Worm (Caenorhabditis elegans) whole organism, young adult: ENCODE results near the gene F47B7.4.

Source experiments
- D2030.7 ChIP-seq: fragments of 200-800 bp; sonication (Bioruptor generic); IDR thresholded peaks from 2 replicates; pipeline ENCODE4 v1.3.6; 2022; ENCODE audit warnings: missing genetic modification reagents, missing genetic modification characterization, missing compliant biosample characterization
- F10E7.11 ChIP-seq: sonication (generic microtip); optimal IDR thresholded peaks from 2 replicates; lab custom pipeline; 2017; ENCODE audit warnings: mild to moderate bottlenecking, missing genetic modification characterization, moderate library complexity, missing compliant biosample characterization
- F49E8.2 ChIP-seq: sonication (generic microtip); optimal IDR thresholded peaks from 3 replicates; lab custom pipeline; 2017; ENCODE audit warnings: missing genetic modification characterization, mild to moderate bottlenecking, missing compliant biosample characterization, antibody characterized with exemption, moderate library complexity; ENCODE audit not compliant: insufficient read depth
- F52B5.7 ChIP-seq: sonication (generic microtip); optimal IDR thresholded peaks from 2 replicates; lab custom pipeline; 2016; ENCODE audit warnings: mild to moderate bottlenecking, missing genetic modification characterization, missing compliant biosample characterization
- F55B11.4 ChIP-seq: sonication (generic microtip); optimal IDR thresholded peaks from 2 replicates; lab custom pipeline; 2016; ENCODE audit warnings: missing compliant biosample characterization, missing genetic modification characterization, borderline replicate concordance; ENCODE audit not compliant: insufficient read depth
- F57A8.1 ChIP-seq: fragments of 200-800 bp; sonication (Bioruptor generic); optimal IDR thresholded peaks from 2 replicates; lab custom pipeline; 2018; ENCODE audit warnings: mild to moderate bottlenecking, missing genetic modification characterization, moderate library complexity, missing compliant biosample characterization
- F57C9.4 ChIP-seq: sonication (generic microtip); optimal IDR thresholded peaks from 2 replicates; lab custom pipeline; 2017; ENCODE audit warnings: mild to moderate bottlenecking, missing genetic modification characterization, missing compliant biosample characterization
- T07F8.4 ChIP-seq: sonication (generic microtip); optimal IDR thresholded peaks from 2 replicates; lab custom pipeline; 2016; ENCODE audit warnings: mild to moderate bottlenecking, missing genetic modification characterization, moderate library complexity, missing compliant biosample characterization
- T26A5.8 ChIP-seq: sonication (generic microtip); optimal IDR thresholded peaks from 2 replicates; lab custom pipeline; 2016; ENCODE audit warnings: missing genetic modification characterization, missing compliant biosample characterization
- ama-1 ChIP-seq, 3 experiments: fragments of 150-350 bp in 1 of 3; sonication (generic microtip) in 2 of 3; optimal IDR thresholded peaks; 2 replicates each; lab custom pipeline; 2014 to 2018; ENCODE audit warnings: missing biosample characterization in 2 of 3, missing genetic modification characterization in 2 of 3, missing genetic modification reagents in 2 of 3
- attf-6 ChIP-seq: fragments of 200-800 bp; sonication (Bioruptor generic); IDR thresholded peaks from 2 replicates; pipeline ENCODE4 v1.3.6; 2022; ENCODE audit warnings: missing genetic modification reagents, missing genetic modification characterization, missing compliant biosample characterization
- bed-2 ChIP-seq: fragments of 200-800 bp; sonication (Bioruptor generic); IDR thresholded peaks from 2 replicates; pipeline ENCODE4 v1.3.6; 2022; ENCODE audit warnings: missing genetic modification reagents, missing genetic modification characterization, missing compliant biosample characterization
- cebp-1 ChIP-seq, 2 experiments: fragments of 200-800 bp in 1 of 2; sonication (Bioruptor generic) in 1 of 2; sonication (generic microtip) in 1 of 2; IDR thresholded peaks in 1 of 2; optimal IDR thresholded peaks in 1 of 2; 2 replicates each; pipeline versions ENCODE4 v1.3.6 to Lab custom; 2017 to 2022; ENCODE audit warnings: missing compliant biosample characterization in 2 of 2, missing genetic modification characterization in 2 of 2, mild to moderate bottlenecking in 1 of 2, missing genetic modification reagents in 1 of 2, moderate library complexity in 1 of 2
- ceh-27 ChIP-seq: fragments of 200-800 bp; sonication (Bioruptor generic); optimal IDR thresholded peaks from 2 replicates; lab custom pipeline; 2018; ENCODE audit warnings: mild to moderate bottlenecking, missing genetic modification characterization, moderate library complexity, missing compliant biosample characterization
- ceh-58 ChIP-seq: fragments of 200-800 bp; sonication (Bioruptor generic); IDR thresholded peaks from 2 replicates; pipeline ENCODE4 v1.3.6; 2022; ENCODE audit warnings: missing genetic modification characterization, missing compliant biosample characterization
- chd-7 ChIP-seq: sonication (generic microtip); optimal IDR thresholded peaks from 2 replicates; lab custom pipeline; 2016; ENCODE audit warnings: mild to moderate bottlenecking, missing genetic modification characterization, moderate library complexity, missing compliant biosample characterization
- efl-1 ChIP-seq: fragments of 150-350 bp; optimal IDR thresholded peaks from 2 replicates; lab custom pipeline; 2014; ENCODE audit warnings: missing biosample characterization, missing genetic modification reagents, missing genetic modification characterization
- him-1 ChIP-seq: sonication (generic microtip); optimal IDR thresholded peaks from 2 replicates; lab custom pipeline; 2016; ENCODE audit warnings: missing genotype, missing genetic modification reagents, missing genetic modification characterization, missing compliant biosample characterization
- hsf-1 ChIP-seq: fragments of 200-800 bp; sonication (Bioruptor generic); IDR thresholded peaks from 2 replicates; pipeline ENCODE4 v1.3.6; 2022; ENCODE audit warnings: missing genetic modification reagents, missing genetic modification characterization, missing compliant biosample characterization
- lin-26 ChIP-seq: fragments of 200-800 bp; sonication (Bioruptor generic); IDR thresholded peaks from 2 replicates; pipeline ENCODE4 v1.3.6; 2022; ENCODE audit warnings: missing genetic modification reagents, missing genetic modification characterization, missing compliant biosample characterization
- lin-35 ChIP-seq, 3 experiments: fragments of 150-350 bp in 2 of 3; sonication (generic microtip) in 1 of 3; optimal IDR thresholded peaks; 2 replicates each; lab custom pipeline; 2014 to 2018; ENCODE audit warnings: missing biosample characterization in 3 of 3, missing genetic modification characterization in 3 of 3, missing genetic modification reagents in 3 of 3
- lsl-1 ChIP-seq: fragments of 200-800 bp; sonication (Bioruptor generic); optimal IDR thresholded peaks from 2 replicates; lab custom pipeline; 2018; ENCODE audit warnings: mild to moderate bottlenecking, missing genetic modification characterization, moderate library complexity, missing compliant biosample characterization
- madf-3 ChIP-seq: fragments of 200-800 bp; sonication (Bioruptor generic); IDR thresholded peaks from 2 replicates; pipeline ENCODE4 v1.3.6; 2022; ENCODE audit warnings: missing genetic modification reagents, missing genetic modification characterization, missing compliant biosample characterization
- mes-4 ChIP-seq: sonication (generic microtip); optimal IDR thresholded peaks from 2 replicates; lab custom pipeline; 2016; ENCODE audit warnings: missing genotype, missing genetic modification characterization, missing compliant biosample characterization
- nfyb-1 ChIP-seq: fragments of 200-800 bp; sonication (Bioruptor generic); IDR thresholded peaks from 2 replicates; pipeline ENCODE4 v1.3.6; 2022; ENCODE audit warnings: missing genetic modification reagents, missing genetic modification characterization, missing compliant biosample characterization
- nhr-120 ChIP-seq: fragments of 200-800 bp; sonication (Bioruptor generic); IDR thresholded peaks from 2 replicates; pipeline ENCODE4 v1.3.6; 2022; ENCODE audit warnings: missing genetic modification characterization, missing compliant biosample characterization
- nhr-179 ChIP-seq: sonication (generic microtip); optimal IDR thresholded peaks from 2 replicates; lab custom pipeline; 2016; ENCODE audit warnings: mild to moderate bottlenecking, missing genetic modification characterization, missing compliant biosample characterization
- nhr-80 ChIP-seq: sonication (generic microtip); optimal IDR thresholded peaks from 2 replicates; lab custom pipeline; 2016; ENCODE audit warnings: missing genetic modification characterization, missing compliant biosample characterization
- pbrm-1 ChIP-seq: fragments of 200-800 bp; sonication (Bioruptor generic); IDR thresholded peaks from 2 replicates; pipeline ENCODE4 v1.3.6; 2022; ENCODE audit warnings: missing genetic modification reagents, missing genetic modification characterization, missing compliant biosample characterization
- pha-4 ChIP-seq: fragments of 150-350 bp; sonication (generic microtip); optimal IDR thresholded peaks from 2 replicates; lab custom pipeline; 2014; ENCODE audit warnings: missing biosample characterization, missing genetic modification reagents, missing genetic modification characterization
- rcor-1 ChIP-seq: fragments of 200-800 bp; sonication (Bioruptor generic); IDR thresholded peaks from 2 replicates; pipeline ENCODE4 v1.3.6; 2022; ENCODE audit warnings: missing genetic modification reagents, missing genetic modification characterization, missing compliant biosample characterization
- repo-1 ChIP-seq: sonication (generic microtip); optimal IDR thresholded peaks from 2 replicates; lab custom pipeline; 2017; ENCODE audit warnings: mild to moderate bottlenecking, missing genetic modification characterization, missing compliant biosample characterization
- rpc-1 ChIP-seq, 2 experiments: fragments of 150-350 bp in 1 of 2; sonication (generic microtip) in 1 of 2; optimal IDR thresholded peaks; 2 replicates each; lab custom pipeline; 2014 to 2018; ENCODE audit warnings: missing biosample characterization in 1 of 2, missing genetic modification characterization in 1 of 2, missing genetic modification reagents in 1 of 2, missing genotype in 1 of 2
- somi-1 ChIP-seq: fragments of 200-800 bp; sonication (Bioruptor generic); optimal IDR thresholded peaks from 2 replicates; lab custom pipeline; 2018; ENCODE audit warnings: mild to moderate bottlenecking, missing genetic modification characterization, missing compliant biosample characterization
- sptf-2 ChIP-seq: fragments of 200-800 bp; sonication (Bioruptor generic); optimal IDR thresholded peaks from 2 replicates; lab custom pipeline; 2018; ENCODE audit warnings: mild to moderate bottlenecking, missing genetic modification characterization, missing compliant biosample characterization
- tbx-9 ChIP-seq: sonication (generic microtip); optimal IDR thresholded peaks from 2 replicates; lab custom pipeline; 2016; ENCODE audit warnings: borderline replicate concordance, missing genetic modification characterization, inconsistent platforms, missing compliant biosample characterization
- tlf-1 ChIP-seq: fragments of 200-800 bp; sonication (Bioruptor generic); optimal IDR thresholded peaks from 2 replicates; lab custom pipeline; 2018; ENCODE audit warnings: mild to moderate bottlenecking, missing genetic modification characterization, missing compliant biosample characterization
- unc-130 ChIP-seq: sonication (generic microtip); optimal IDR thresholded peaks from 2 replicates; lab custom pipeline; 2016; ENCODE audit warnings: missing genetic modification reagents, missing genetic modification characterization, missing compliant biosample characterization
- unc-62 ChIP-seq: fragments of 150-350 bp; optimal IDR thresholded peaks from 2 replicates; lab custom pipeline; 2014; ENCODE audit warnings: missing biosample characterization, missing genetic modification reagents, missing genetic modification characterization
- zfh-2 ChIP-seq: fragments of 200-800 bp; sonication (Bioruptor generic); conservative IDR thresholded peaks from 2 replicates; pipeline ENCODE4 v1.3.6; 2022; ENCODE audit warnings: missing genetic modification reagents, missing genetic modification characterization, missing compliant biosample characterization
- zim-3 ChIP-seq: sonication (generic microtip); optimal IDR thresholded peaks from 2 replicates; lab custom pipeline; 2017; ENCODE audit warnings: mild to moderate bottlenecking, missing genetic modification characterization, moderate library complexity, missing compliant biosample characterization
- ztf-28 ChIP-seq: fragments of 200-800 bp; sonication (Bioruptor generic); IDR thresholded peaks from 2 replicates; pipeline ENCODE4 v1.3.6; 2022; ENCODE audit warnings: missing genetic modification reagents, missing genetic modification characterization, missing compliant biosample characterization
- ztf-3 ChIP-seq: fragments of 200-800 bp; sonication (Bioruptor generic); optimal IDR thresholded peaks from 2 replicates; lab custom pipeline; 2018; ENCODE audit warnings: mild to moderate bottlenecking, missing genetic modification characterization, missing compliant biosample characterization

The F47B7.4 gene

DNA sequence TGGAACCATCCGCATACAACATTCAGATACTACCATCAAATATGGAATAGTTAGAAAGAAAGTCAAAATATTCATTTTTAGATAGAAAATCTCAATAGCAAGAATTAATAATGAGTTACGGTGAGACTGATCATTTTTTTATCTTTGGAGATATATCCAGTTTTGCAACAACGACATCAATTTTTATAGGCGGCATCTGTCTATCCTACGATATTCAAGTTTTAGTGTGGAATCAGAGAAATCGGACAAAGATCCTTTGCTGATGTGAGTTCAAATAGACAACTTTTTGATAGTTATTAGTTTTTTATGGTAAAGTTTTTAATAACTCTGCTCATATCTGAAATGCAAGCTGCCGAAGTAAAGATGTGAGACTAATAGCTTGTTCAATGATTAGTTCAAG, at the start of gene F47B7.4:
Gene F47B7.4 (minus strand): TSS at position 101 of the 400 bp plus-strand sequence.
- TF ChIP-seq somi-1 = no peak
- TF ChIP-seq zim-3 (tag; lab: Kevin White, UChicago) = no peak
- TF ChIP-seq nhr-80 = no peak
- TF ChIP-seq tlf-1 = no peak
- no peak for TF ChIP-seq efl-1 (GFP tag; lab: Kevin White, UChicago)
- TF ChIP-seq ceh-27 = no peak
- TF ChIP-seq F55B11.4 (tag; lab: Kevin White, UChicago) = no peak
- no peak for TF ChIP-seq hsf-1 (GFP tag; lab: Robert Waterston, UW)
- TF ChIP-seq him-1 = no peak
- TF ChIP-seq sptf-2 (GFP tag; lab: Kevin White, UChicago) = no peak
- no peak for TF ChIP-seq tbx-9 (tag; lab: Kevin White, UChicago)
- no peak for TF ChIP-seq unc-130 (GFP tag; lab: Kevin White, UChicago)
- no peak for TF ChIP-seq F49E8.2
- no peak for TF ChIP-seq chd-7 (tag; lab: Kevin White, UChicago)
- no peak for TF ChIP-seq ztf-3 (GFP tag; lab: Kevin White, UChicago)
- TF ChIP-seq pha-4 (tag; lab: Kevin White, UChicago) = no peak
- TF ChIP-seq rpc-1 (optimal IDR thresholded peaks at IDR 0.05; lab: Kevin White, UChicago) = no peak
- TF ChIP-seq rpc-1 (tag; optimal IDR thresholded peaks at IDR 0.05; lab: Kevin White, UChicago) = no peak
- TF ChIP-seq ztf-28 = no peak
- TF ChIP-seq lin-35 (GFP tag; optimal IDR thresholded peaks at IDR 0.05; lab: Kevin White, UChicago) = no peak
- no peak for TF ChIP-seq pbrm-1 (GFP tag; lab: Robert Waterston, UW)

ce11 chrX:3814827-3815226, 48.4 kb upstream of the F47B7.4 start:
- TF ChIP-seq unc-62 (GFP tag; lab: Kevin White, UChicago) (peak; percentile 79), attf-6 (GFP tag; lab: Robert Waterston, UW) (no peak), cebp-1 (GFP tag; IDR thresholded peaks at IDR 0.05; lab: Robert Waterston, UW) (no peak), cebp-1 (tag; optimal IDR thresholded peaks at IDR 0.05; lab: Kevin White, UChicago) (peak; percentile 72), rpc-1 (optimal IDR thresholded peaks at IDR 0.05; lab: Kevin White, UChicago) (no peak), rpc-1 (tag; optimal IDR thresholded peaks at IDR 0.05; lab: Kevin White, UChicago) (no peak), ama-1 (optimal IDR thresholded peaks at IDR 0.05; lab: Kevin White, UChicago) (no peak), ama-1 (GFP tag; optimal IDR thresholded peaks at IDR 0.05; lab: Kevin White, UChicago) (no peak), nhr-80 (peak; percentile 35)
- TF ChIP-seq, all 124 proteins: peak for 3

ce11 chrX:3807166-3807565, 40.7 kb upstream of the F47B7.4 start, which contains the start of gene F35A5.1:
TSS of gene F35A5.1 (plus strand) at chrX:3807466.
- no peak for TF ChIP-seq rcor-1
- no peak for TF ChIP-seq nfyb-1 (GFP tag; lab: Robert Waterston, UW)
- TF ChIP-seq ztf-3 (GFP tag; lab: Kevin White, UChicago) = no peak
- TF ChIP-seq T07F8.4 (tag; lab: Kevin White, UChicago) = no peak
- no peak for TF ChIP-seq nhr-120
- TF ChIP-seq pha-4 (tag; lab: Kevin White, UChicago) = no peak
- no peak for TF ChIP-seq ceh-58 (GFP tag; lab: Robert Waterston, UW)
- TF ChIP-seq cebp-1 (GFP tag; IDR thresholded peaks at IDR 0.05; lab: Robert Waterston, UW) = no peak
- TF ChIP-seq cebp-1 (tag; optimal IDR thresholded peaks at IDR 0.05; lab: Kevin White, UChicago) = no peak
- TF ChIP-seq unc-130 (GFP tag; lab: Kevin White, UChicago) = no peak
- TF ChIP-seq ama-1 (optimal IDR thresholded peaks at IDR 0.05; lab: Kevin White, UChicago) = no peak
- TF ChIP-seq ama-1 (GFP tag; optimal IDR thresholded peaks at IDR 0.05; lab: Kevin White, UChicago) = no peak
- TF ChIP-seq F52B5.7 (tag; lab: Kevin White, UChicago) = no peak
- no peak for TF ChIP-seq efl-1 (GFP tag; lab: Kevin White, UChicago)
- TF ChIP-seq T26A5.8 (tag; lab: Kevin White, UChicago) = no peak

DNA sequence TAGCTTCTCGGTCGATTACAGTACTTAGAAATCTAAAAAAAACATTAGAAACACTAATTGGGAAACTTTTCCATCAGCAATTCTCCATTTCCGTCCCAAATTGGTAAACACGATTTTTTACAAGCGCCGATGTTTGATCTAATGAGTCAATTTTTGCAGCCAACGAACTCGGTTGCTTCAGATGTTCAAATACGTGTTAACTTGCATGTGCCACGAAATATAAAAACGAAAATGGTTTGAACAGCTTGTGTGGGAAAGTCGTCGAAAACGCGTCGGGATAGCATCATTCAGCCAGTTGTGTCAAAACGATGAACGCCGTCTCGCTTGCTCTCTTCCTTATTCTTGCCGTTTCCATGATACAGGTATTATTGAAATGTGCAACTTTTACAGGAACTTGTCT, 38.4 kb upstream of the F47B7.4 start, which contains the start of gene F35A5.2:
Gene F35A5.2 (plus strand): TSS at position 301 of the 400 bp plus-strand sequence.
- TF ChIP-seq lsl-1 (GFP tag; lab: Kevin White, UChicago) (no peak), mes-4 (tag; lab: Kevin White, UChicago) (no peak), madf-3 (GFP tag; lab: Robert Waterston, UW) (no peak), F57C9.4 (tag; lab: Kevin White, UChicago) (no peak), lin-26 (GFP tag; lab: Robert Waterston, UW) (no peak), bed-2 (GFP tag; lab: Robert Waterston, UW) (no peak), nhr-179 (tag; lab: Kevin White, UChicago) (no peak), zfh-2 (GFP tag; lab: Robert Waterston, UW) (no peak), D2030.7 (GFP tag; lab: Robert Waterston, UW) (no peak), F57A8.1 (GFP tag; lab: Kevin White, UChicago) (no peak), F10E7.11 (tag; lab: Kevin White, UChicago) (no peak), pha-4 (tag; lab: Kevin White, UChicago) (no peak), F49E8.2 (no peak), repo-1 (tag; lab: Kevin White, UChicago) (no peak)
